Worm (Caenorhabditis elegans): ENCODE measurements around the gene srd-36.

srd-36 gene

ce11 chrX:13328868-13329267, 34.3 kb upstream of the srd-36 start:
- no peak for TF ChIP-seq skn-1 (tag; optimal IDR thresholded peaks at IDR 0.05)
- TF ChIP-seq nhr-237 (tag; optimal IDR thresholded peaks at IDR 0.05): no peak
- TF ChIP-seq nhr-28 (tag; optimal IDR thresholded peaks at IDR 0.05): no peak
- TF ChIP-seq elt-3 (tag; optimal IDR thresholded peaks at IDR 0.05): peak in 1 of 3 experiments; percentile 5
- TF ChIP-seq tbx-2 (tag; optimal IDR thresholded peaks at IDR 0.05): peak; percentile 28
- peak; percentile 24 for TF ChIP-seq fkh-10 (GFP tag; optimal IDR thresholded peaks at IDR 0.05)
- TF ChIP-seq unc-62 (GFP tag; optimal IDR thresholded peaks at IDR 0.05): peak; percentile 70
- peak; percentile 88 for TF ChIP-seq nhr-23 (tag; optimal IDR thresholded peaks at IDR 0.05)
- TF ChIP-seq lin-15B (tag; optimal IDR thresholded peaks at IDR 0.05): peak; percentile 78
- TF ChIP-seq nhr-11 (tag; optimal IDR thresholded peaks at IDR 0.05): peak; percentile 52
- peak; percentile 45 for TF ChIP-seq elt-2 (tag; optimal IDR thresholded peaks at IDR 0.05)
- TF ChIP-seq fos-1 (tag; optimal IDR thresholded peaks at IDR 0.05): peak; percentile 92
- no peak for TF ChIP-seq nhr-12 (tag; optimal IDR thresholded peaks at IDR 0.05)
- peak; percentile 74 for TF ChIP-seq mml-1 (tag; optimal IDR thresholded peaks at IDR 0.05)
- TF ChIP-seq nfya-1 (tag; optimal IDR thresholded peaks at IDR 0.05; ENCODE audit: insufficient read depth): peak; percentile 88
- TF ChIP-seq lin-39 (tag; optimal IDR thresholded peaks at IDR 0.05): peak; percentile 98
- TF ChIP-seq snpc-4 (tag; optimal IDR thresholded peaks at IDR 0.05): peak; percentile 64
- TF ChIP-seq sea-2 (GFP tag; optimal IDR thresholded peaks at IDR 0.05): no peak
- TF ChIP-seq lsy-12 (tag; optimal IDR thresholded peaks at IDR 0.05): no peak
- no peak for TF ChIP-seq daf-12 (tag; optimal IDR thresholded peaks at IDR 0.05)
- peak; percentile 26 for TF ChIP-seq hmg-11 (tag; optimal IDR thresholded peaks at IDR 0.05)
- no peak for TF ChIP-seq fkh-2 (tag; optimal IDR thresholded peaks at IDR 0.05)
- peak; percentile 35 for TF ChIP-seq R02D3.7 (tag; optimal IDR thresholded peaks at IDR 0.05)
- peak; percentile 83 for TF ChIP-seq jun-1 (tag; optimal IDR thresholded peaks at IDR 0.05)
- no peak for TF ChIP-seq elt-1 (tag; optimal IDR thresholded peaks at IDR 0.05)
- TF ChIP-seq nhr-43 (tag; optimal IDR thresholded peaks at IDR 0.05; ENCODE audit: poor library complexity, severe bottlenecking): peak; percentile 38
- TF ChIP-seq pha-4 (tag; optimal IDR thresholded peaks at IDR 0.05): peak; percentile 77
- TF ChIP-seq mdl-1 (tag; optimal IDR thresholded peaks at IDR 0.05): peak; percentile 74
- peak; percentile 59 for TF ChIP-seq ceh-28 (tag; optimal IDR thresholded peaks at IDR 0.05)
- no peak for TF ChIP-seq ceh-82 (tag; optimal IDR thresholded peaks at IDR 0.05)
- no peak for TF ChIP-seq ZK546.5 (tag; optimal IDR thresholded peaks at IDR 0.05)
- TF ChIP-seq egl-27 (tag; optimal IDR thresholded peaks at IDR 0.05): no peak
- no peak for TF ChIP-seq ztf-4 (tag; optimal IDR thresholded peaks at IDR 0.05)
- no peak for TF ChIP-seq unc-39 (tag; optimal IDR thresholded peaks at IDR 0.05)
- TF ChIP-seq nhr-67 (tag; optimal IDR thresholded peaks at IDR 0.05): no peak
- peak; percentile 84 for TF ChIP-seq nhr-25 (tag; optimal IDR thresholded peaks at IDR 0.05)
- TF ChIP-seq pqm-1 (tag; optimal IDR thresholded peaks at IDR 0.05): peak; percentile 85
- peak; percentile 88 for TF ChIP-seq egl-5 (tag; optimal IDR thresholded peaks at IDR 0.05)

- no peak for TF ChIP-seq fkh-10 (GFP tag; optimal IDR thresholded peaks at IDR 0.05)
- peak; percentile 41 for TF ChIP-seq nhr-43 (tag; optimal IDR thresholded peaks at IDR 0.05; ENCODE audit: poor library complexity, severe bottlenecking)
- TF ChIP-seq nhr-76 (tag; optimal IDR thresholded peaks at IDR 0.05): no peak
- peak; percentile 84 for TF ChIP-seq elt-2 (tag; optimal IDR thresholded peaks at IDR 0.05)
- TF ChIP-seq pha-4 (tag; optimal IDR thresholded peaks at IDR 0.05): peak; percentile 17
- no peak for TF ChIP-seq aly-2 (tag; optimal IDR thresholded peaks at IDR 0.05)
- no peak for TF ChIP-seq mdl-1 (tag; optimal IDR thresholded peaks at IDR 0.05)
- peak; percentile 50 for TF ChIP-seq pqm-1 (tag; optimal IDR thresholded peaks at IDR 0.05)
These were observed 33.5 kb upstream of the srd-36 start, which contains the start of gene sir-2.2 for ce11 chrX:13328034-13328433. Gene sir-2.2 (plus strand): TSS chrX:13328067.

ce11 chrX:13325039-13325438, 30.5 kb upstream of the srd-36 start:
- peak; percentile 9 for TF ChIP-seq ama-1 (optimal IDR thresholded peaks at IDR 0.05)
- no peak for TF ChIP-seq ztf-4 (tag; optimal IDR thresholded peaks at IDR 0.05)
- no peak for TF ChIP-seq nhr-77 (tag; optimal IDR thresholded peaks at IDR 0.05)
- TF ChIP-seq nhr-23 (tag; optimal IDR thresholded peaks at IDR 0.05): peak; percentile 57
- TF ChIP-seq fos-1 (tag; optimal IDR thresholded peaks at IDR 0.05): peak; percentile 19
- TF ChIP-seq egl-27 (tag; optimal IDR thresholded peaks at IDR 0.05): no peak
- peak; percentile 77 for TF ChIP-seq nhr-25 (tag; optimal IDR thresholded peaks at IDR 0.05)
- peak; percentile 11 for TF ChIP-seq jun-1 (tag; optimal IDR thresholded peaks at IDR 0.05)
- TF ChIP-seq elt-1 (tag; optimal IDR thresholded peaks at IDR 0.05): no peak
- peak; percentile 8 for TF ChIP-seq unc-62 (GFP tag; optimal IDR thresholded peaks at IDR 0.05)
- peak in 1 of 3 experiments; percentile 63 for TF ChIP-seq elt-3 (tag; optimal IDR thresholded peaks at IDR 0.05)
- TF ChIP-seq lsy-12 (tag; optimal IDR thresholded peaks at IDR 0.05): peak; percentile 52
- no peak for TF ChIP-seq skn-1 (tag; optimal IDR thresholded peaks at IDR 0.05)
- peak; percentile 69 for TF ChIP-seq nhr-43 (tag; optimal IDR thresholded peaks at IDR 0.05; ENCODE audit: poor library complexity, severe bottlenecking)
- TF ChIP-seq nfya-1 (tag; optimal IDR thresholded peaks at IDR 0.05; ENCODE audit: insufficient read depth): peak; percentile 20
